Fruit fly (Drosophila melanogaster) whole organism, wandering third instar larva: ENCODE results near the gene mRpL2.
A peak's percentile ranks its signal among the peaks of the same experiment; 100 is the strongest.

Experiments
- CG32264 ChIP-seq: fragments of 200-800 bp; sonication (Bioruptor generic); optimal IDR thresholded peaks from 2 replicates; lab custom pipeline; 2016; ENCODE audit warnings: missing biosample characterization, missing genetic modification characterization
- CG9705 ChIP-seq: fragments of 200-800 bp; sonication (Bioruptor generic); optimal IDR thresholded peaks from 2 replicates; lab custom pipeline; 2018; ENCODE audit warnings: missing biosample characterization, mild to moderate bottlenecking, missing genetic modification characterization
- Dif ChIP-seq: fragments of 200-275, 200-300 bp; sonication (Bioruptor generic); optimal IDR thresholded peaks from 2 replicates; lab custom pipeline; 2018; ENCODE audit warnings: missing biosample characterization, missing genetic modification characterization; ENCODE audit not compliant: partially characterized antibody
- HLH106 ChIP-seq: fragments of 200-800 bp; optimal IDR thresholded peaks from 3 replicates; lab custom pipeline; 2019; ENCODE audit warnings: missing biosample characterization, mild to moderate bottlenecking, missing genetic modification characterization, moderate library complexity
- Hnf4 ChIP-seq: fragments of 200-800 bp; sonication (Bioruptor generic); optimal IDR thresholded peaks from 2 replicates; lab custom pipeline; 2016; ENCODE audit warnings: missing biosample characterization, mild to moderate bottlenecking, missing genetic modification characterization
- Hr78 ChIP-seq: fragments of >200 bp; optimal IDR thresholded peaks from 2 replicates; lab custom pipeline; 2017; ENCODE audit warnings: missing biosample characterization, missing genetic modification characterization
- Hr83 ChIP-seq: fragments of 200-300 bp; sonication (Bioruptor generic); optimal IDR thresholded peaks from 2 replicates; lab custom pipeline; 2016; ENCODE audit warnings: missing biosample characterization, mild to moderate bottlenecking, missing genetic modification characterization, moderate library complexity; ENCODE audit not compliant: poor library complexity, severe bottlenecking
- Jra ChIP-seq: sonication (Bioruptor generic); optimal IDR thresholded peaks from 2 replicates; lab custom pipeline; 2016; ENCODE audit warnings: missing biosample characterization, missing genetic modification characterization
- Mio ChIP-seq: sonication (Bioruptor generic); optimal IDR thresholded peaks from 2 replicates; lab custom pipeline; 2016; ENCODE audit warnings: missing biosample characterization, missing genetic modification characterization
- Myc ChIP-seq: fragments of >200 bp; optimal IDR thresholded peaks from 2 replicates; lab custom pipeline; 2017
- N ChIP-seq: fragments of >200 bp; optimal IDR thresholded peaks from 2 replicates; lab custom pipeline; 2018; ENCODE audit warnings: missing biosample characterization, missing external identifiers, missing genetic modification characterization
- OdsH ChIP-seq: fragments of 200-800 bp; sonication (Bioruptor generic); optimal IDR thresholded peaks from 2 replicates; lab custom pipeline; 2016; ENCODE audit warnings: missing biosample characterization, mild to moderate bottlenecking, missing genetic modification characterization
- Rel ChIP-seq, 2 experiments: fragments of 200-800 bp; sonication (Bioruptor generic) in 1 of 2; optimal IDR thresholded peaks; 2 replicates in 1 of 2; 3 replicates in 1 of 2; lab custom pipeline; 2016 to 2019; ENCODE audit warnings: mild to moderate bottlenecking in 2 of 2, missing biosample characterization in 2 of 2, missing genetic modification characterization in 2 of 2, moderate library complexity in 1 of 2
- Sp1 ChIP-seq: fragments of 200-800 bp; sonication (Bioruptor generic); optimal IDR thresholded peaks from 3 replicates; lab custom pipeline; 2019; ENCODE audit warnings: missing biosample characterization, mild to moderate bottlenecking, missing genetic modification characterization, moderate library complexity
- Vsx2 ChIP-seq: fragments of 200-300, 225-300 bp; sonication (Bioruptor generic); optimal IDR thresholded peaks from 2 replicates; lab custom pipeline; 2018; ENCODE audit warnings: missing biosample characterization, missing genetic modification characterization; ENCODE audit not compliant: partially characterized antibody
- br ChIP-seq: fragments of 200-800 bp; sonication (Bioruptor generic); optimal IDR thresholded peaks from 2 replicates; lab custom pipeline; 2016; ENCODE audit warnings: missing biosample characterization, missing genetic modification characterization
- brk ChIP-seq: fragments of 200-800 bp; sonication (Bioruptor generic); optimal IDR thresholded peaks from 2 replicates; lab custom pipeline; 2016; ENCODE audit warnings: missing biosample characterization, mild to moderate bottlenecking, missing genetic modification characterization
- dl ChIP-seq, 2 experiments: fragments of 175-275, 200-275 bp in 1 of 2; fragments of 200-275 bp in 1 of 2; sonication (Bioruptor generic); optimal IDR thresholded peaks; lab custom pipeline; 2018; ENCODE audit warnings: mild to moderate bottlenecking in 2 of 2, missing biosample characterization in 2 of 2, missing genetic modification characterization in 2 of 2, moderate library complexity in 2 of 2; ENCODE audit not compliant: partially characterized antibody in 2 of 2, insufficient read depth in 1 of 2
- dsf ChIP-seq: sonication (Bioruptor generic); optimal IDR thresholded peaks from 2 replicates; lab custom pipeline; 2016; ENCODE audit warnings: missing biosample characterization, missing genetic modification characterization, borderline replicate concordance
- foxo ChIP-seq, 2 experiments: fragments of 200-800 bp; sonication (Bioruptor generic); optimal IDR thresholded peaks; 2 replicates in 1 of 2; 3 replicates in 1 of 2; lab custom pipeline; 2016 to 2017; ENCODE audit warnings: missing biosample characterization in 2 of 2, missing genetic modification characterization in 2 of 2
- h ChIP-seq: fragments of 200-800 bp; sonication (Bioruptor generic); optimal IDR thresholded peaks from 3 replicates; lab custom pipeline; 2016; ENCODE audit warnings: missing biosample characterization, mild to moderate bottlenecking, missing genetic modification characterization
- jim ChIP-seq: fragments of 175-275, 200-325 bp; sonication (Bioruptor generic); optimal IDR thresholded peaks from 2 replicates; lab custom pipeline; 2016; ENCODE audit warnings: missing biosample characterization, mild to moderate bottlenecking, missing genetic modification characterization
- lola ChIP-seq: fragments of >200 bp; optimal IDR thresholded peaks from 2 replicates; lab custom pipeline; 2017; ENCODE audit warnings: missing biosample characterization, missing genetic modification characterization
- pan ChIP-seq: fragments of >200 bp; optimal IDR thresholded peaks from 2 replicates; lab custom pipeline; 2017
- psq ChIP-seq: fragments of 200-800 bp; sonication (Bioruptor generic); optimal IDR thresholded peaks from 3 replicates; lab custom pipeline; 2017; ENCODE audit warnings: missing biosample characterization, mild to moderate bottlenecking, missing genetic modification characterization, moderate library complexity
- rgr ChIP-seq: fragments of 200-800 bp; sonication (Bioruptor generic); optimal IDR thresholded peaks from 3 replicates; lab custom pipeline; 2016; ENCODE audit warnings: missing biosample characterization, mild to moderate bottlenecking, missing genetic modification characterization
- sage ChIP-seq: fragments of 200-800 bp; sonication (Bioruptor generic); optimal IDR thresholded peaks from 2 replicates; lab custom pipeline; 2016; ENCODE audit warnings: missing biosample characterization, mild to moderate bottlenecking, missing genetic modification characterization
- sv ChIP-seq: fragments of 200-800 bp; sonication (Bioruptor generic); optimal IDR thresholded peaks from 3 replicates; lab custom pipeline; 2016; ENCODE audit warnings: missing biosample characterization, missing genetic modification characterization
- tai ChIP-seq: sonication (Bioruptor generic); optimal IDR thresholded peaks from 2 replicates; lab custom pipeline; 2016; ENCODE audit warnings: missing biosample characterization, missing genetic modification characterization
- woc ChIP-seq: sonication (Bioruptor generic); optimal IDR thresholded peaks from 2 replicates; lab custom pipeline; 2016; ENCODE audit warnings: missing biosample characterization, mild to moderate bottlenecking, missing genetic modification characterization

mRpL2 gene

DNA sequence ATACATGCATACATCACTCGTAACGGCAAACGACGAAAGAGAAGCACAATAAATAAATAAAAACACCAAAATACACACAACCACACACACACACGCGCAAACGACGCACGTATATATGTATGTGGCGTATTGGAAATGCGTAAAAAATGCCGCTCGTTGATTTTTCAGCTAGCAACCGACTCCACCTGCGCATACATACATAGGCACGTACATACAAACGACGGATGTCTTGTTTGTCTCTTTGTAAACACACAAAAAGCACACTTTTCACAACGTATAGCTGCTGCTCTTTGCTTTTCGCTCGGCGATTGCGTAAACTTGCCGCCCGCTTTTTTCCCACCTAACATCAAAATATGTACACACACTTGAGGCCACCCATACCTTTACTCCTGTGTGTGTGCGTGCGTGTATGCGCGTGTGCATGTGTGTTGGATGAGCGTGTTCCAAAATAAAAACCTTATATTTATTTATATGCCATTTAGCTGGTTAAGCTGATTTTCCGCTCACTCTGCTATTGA lies 687 bp upstream of the mRpL2 start:
- no peak for TF ChIP-seq Dif (GFP tag; lab: Kevin White, UChicago)
- TF ChIP-seq lola = no peak
- TF ChIP-seq Mio (GFP tag; lab: Kevin White, UChicago) = no peak
- no peak for TF ChIP-seq pan (lab: Kevin White, UChicago)
- no peak for TF ChIP-seq tai
- TF ChIP-seq sv (GFP tag; lab: Kevin White, UChicago) = peak; percentile 3
- peak; percentile 34 for TF ChIP-seq h
- peak; percentile 12 for TF ChIP-seq jim
- no peak for TF ChIP-seq CG32264 (GFP tag; lab: Kevin White, UChicago)
- TF ChIP-seq N (GFP tag; lab: Kevin White, UChicago) = peak; percentile 82
- TF ChIP-seq Vsx2 (GFP tag; lab: Kevin White, UChicago) = no peak
- no peak for TF ChIP-seq dl (GFP tag; optimal IDR thresholded peaks at IDR 0.05; lab: Kevin White, UChicago; ENCODE audit: insufficient read depth in 1 of 2, partially characterized antibody in 2 of 2)
- no peak for TF ChIP-seq HLH106 (tag; lab: Kevin White, UChicago)
- TF ChIP-seq Hr78 (GFP tag; lab: Kevin White, UChicago) = no peak
- TF ChIP-seq Rel (GFP tag; optimal IDR thresholded peaks at IDR 0.05; lab: Kevin White, UChicago) = no peak
- no peak for TF ChIP-seq Rel (tag; optimal IDR thresholded peaks at IDR 0.05; lab: Kevin White, UChicago)
- no peak for TF ChIP-seq brk
- no peak for TF ChIP-seq woc (GFP tag; lab: Kevin White, UChicago)
- no peak for TF ChIP-seq dsf (GFP tag; lab: Kevin White, UChicago)
- no peak for TF ChIP-seq Hr83 (GFP tag; lab: Kevin White, UChicago)
- no peak for TF ChIP-seq sage (GFP tag; lab: Kevin White, UChicago)
- TF ChIP-seq psq (GFP tag; lab: Kevin White, UChicago) = peak; percentile 18

DNA sequence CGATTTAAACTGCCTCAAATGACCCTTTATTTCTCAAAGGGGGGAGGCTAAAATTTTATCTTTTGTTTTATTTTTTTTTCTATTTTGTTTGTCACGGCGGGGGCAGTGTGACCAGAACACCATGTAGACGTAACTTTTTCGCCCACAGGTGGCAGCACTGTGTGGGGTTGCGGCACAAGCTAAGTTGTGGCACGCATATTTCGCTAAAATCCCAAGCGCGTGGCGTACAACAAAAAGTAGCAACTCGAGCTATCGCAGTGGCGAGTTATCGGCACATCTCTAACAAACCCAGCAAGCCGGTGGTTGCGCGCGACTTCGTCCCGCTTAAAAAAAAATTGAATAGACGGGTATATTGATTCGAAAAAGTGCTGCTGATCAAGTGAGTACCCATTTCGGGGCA lies 2.4 kb downstream of the mRpL2 start, which contains the start of the genes Ufd1 and NaPi-III:
Gene Ufd1, minus strand, starts transcription at position 129 of the 400 bp plus-strand sequence.
Gene NaPi-III, plus strand, starts transcription at position 261 of the 400 bp plus-strand sequence.
- TF ChIP-seq brk (no peak), Sp1 (GFP tag; lab: Kevin White, UChicago) (peak; percentile 36), OdsH (GFP tag; lab: Kevin White, UChicago) (no peak), sv (GFP tag; lab: Kevin White, UChicago) (no peak), Hr83 (GFP tag; lab: Kevin White, UChicago) (peak; percentile 62), Hr78 (GFP tag; lab: Kevin White, UChicago) (no peak), HLH106 (tag; lab: Kevin White, UChicago) (peak; percentile 21), Rel (GFP tag; optimal IDR thresholded peaks at IDR 0.05; lab: Kevin White, UChicago) (no peak), Rel (tag; optimal IDR thresholded peaks at IDR 0.05; lab: Kevin White, UChicago) (peak; percentile 59), Jra (peak; percentile 51), Myc (lab: Kevin White, UChicago) (peak; percentile 74), tai (no peak), rgr (GFP tag; lab: Kevin White, UChicago) (peak; percentile 29), Hnf4 (GFP tag; lab: Kevin White, UChicago) (no peak), h (peak; percentile 43), foxo (GFP tag; optimal IDR thresholded peaks at IDR 0.05; lab: Kevin White, UChicago) (peak in 1 of 2 experiments; percentile 30), br (GFP tag; lab: Kevin White, UChicago) (no peak), N (GFP tag; lab: Kevin White, UChicago) (no peak), jim (peak; percentile 81), Dif (GFP tag; lab: Kevin White, UChicago) (no peak), dl (GFP tag; optimal IDR thresholded peaks at IDR 0.05; lab: Kevin White, UChicago; ENCODE audit: insufficient read depth in 1 of 2, partially characterized antibody in 2 of 2) (no peak)

DNA sequence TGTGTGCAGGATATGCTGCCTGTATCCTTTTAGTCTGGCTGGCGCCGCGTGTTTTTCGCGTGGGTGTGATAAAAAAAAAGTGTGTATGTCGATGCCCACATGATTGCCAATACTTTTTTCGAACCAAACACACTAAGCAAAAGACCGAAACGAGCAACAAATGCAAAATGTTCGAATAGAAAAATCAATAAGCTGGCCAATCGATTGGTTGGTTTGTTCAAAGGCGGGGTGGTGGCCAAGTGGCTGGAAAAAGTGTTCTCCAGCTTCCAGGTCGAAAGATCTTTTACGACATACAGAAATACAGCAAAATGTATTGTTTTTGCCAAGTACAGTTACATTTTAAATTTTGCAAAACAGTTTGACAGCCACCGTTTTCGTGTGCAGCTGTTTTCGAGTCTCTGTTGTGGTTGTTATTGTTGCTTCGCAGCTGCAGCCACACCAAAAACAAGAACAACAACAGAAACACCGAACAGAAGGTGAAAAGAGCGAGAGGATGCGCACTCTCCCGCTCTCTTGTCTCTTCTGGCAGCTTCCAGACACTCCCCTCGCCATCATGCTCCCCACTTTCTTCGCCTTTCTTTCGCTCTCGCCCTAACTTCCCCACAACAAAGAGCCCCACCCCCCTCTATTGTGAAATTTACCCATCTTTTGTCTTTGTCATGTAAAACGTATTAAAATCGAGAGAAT lies 3.1 kb downstream of the mRpL2 start:
- TF ChIP-seq Rel (GFP tag; optimal IDR thresholded peaks at IDR 0.05; lab: Kevin White, UChicago) (no peak), Rel (tag; optimal IDR thresholded peaks at IDR 0.05; lab: Kevin White, UChicago) (peak; percentile 3), pan (lab: Kevin White, UChicago) (no peak), h (no peak), dl (GFP tag; optimal IDR thresholded peaks at IDR 0.05; lab: Kevin White, UChicago; ENCODE audit: insufficient read depth in 1 of 2, partially characterized antibody in 2 of 2) (peak in 1 of 2 experiments; percentile 48), psq (GFP tag; lab: Kevin White, UChicago) (peak; percentile 45), Myc (lab: Kevin White, UChicago) (peak; percentile 43), Dif (GFP tag; lab: Kevin White, UChicago) (peak; percentile 42), Vsx2 (GFP tag; lab: Kevin White, UChicago) (no peak), CG9705 (GFP tag; lab: Kevin White, UChicago) (no peak), lola (no peak)
